Fruit fly (Drosophila melanogaster) whole organism, pupa: ENCODE measurements around the gene CG10973.

Source experiments
- CG10348 ChIP-seq: fragments of 200-800 bp; sonication (Bioruptor generic); IDR thresholded peaks from 2 replicates; pipeline ENCODE4 v1.3.6; 2022; ENCODE audit warnings: missing biosample characterization, missing genetic modification characterization
- CG12605 ChIP-seq: fragments of 200-800 bp; sonication (Bioruptor generic); IDR thresholded peaks from 2 replicates; pipeline ENCODE4 v1.3.6; 2022; ENCODE audit warnings: missing biosample characterization, missing genetic modification characterization
- CG13204 ChIP-seq: fragments of 200-800 bp; sonication (Bioruptor generic); optimal IDR thresholded peaks from 2 replicates; lab custom pipeline; 2018; ENCODE audit warnings: missing biosample characterization, mild to moderate bottlenecking, missing genetic modification characterization, moderate library complexity
- CG14655 ChIP-seq: fragments of 200-800 bp; sonication (Bioruptor generic); optimal IDR thresholded peaks from 3 replicates; lab custom pipeline; 2017; ENCODE audit warnings: mild to moderate bottlenecking, missing biosample characterization, missing genetic modification reagents, missing genetic modification characterization
- CG15710 ChIP-seq: fragments of 200-800 bp; sonication (Bioruptor generic); optimal IDR thresholded peaks from 2 replicates; lab custom pipeline; 2018; ENCODE audit warnings: missing biosample characterization, mild to moderate bottlenecking, missing genetic modification characterization, moderate library complexity
- CG17806 ChIP-seq: fragments of 200-800 bp; sonication (Bioruptor generic); optimal IDR thresholded peaks from 2 replicates; lab custom pipeline; 2018; ENCODE audit warnings: missing biosample characterization, mild to moderate bottlenecking, missing genetic modification characterization, moderate library complexity
- CG32121 ChIP-seq: fragments of 200-800 bp; sonication (Bioruptor generic); IDR thresholded peaks from 2 replicates; pipeline ENCODE4 v1.3.6; 2022; ENCODE audit warnings: missing biosample characterization, missing genetic modification characterization
- CG34367 ChIP-seq: fragments of 200-800 bp; sonication (Bioruptor generic); optimal IDR thresholded peaks from 2 replicates; lab custom pipeline; 2018; ENCODE audit warnings: missing biosample characterization, mild to moderate bottlenecking, missing genetic modification characterization
- CG4496 ChIP-seq: fragments of 200-800 bp; sonication (Bioruptor generic); IDR thresholded peaks from 3 replicates; pipeline ENCODE4 v1.3.6; 2022; ENCODE audit warnings: missing biosample characterization, missing genetic modification characterization
- CG8159 ChIP-seq: fragments of 200-800 bp; sonication (Bioruptor generic); optimal IDR thresholded peaks from 3 replicates; lab custom pipeline; 2018; ENCODE audit warnings: missing biosample characterization, mild to moderate bottlenecking, missing genetic modification characterization, moderate library complexity
- CG8301 ChIP-seq: fragments of 200-800 bp; sonication (Bioruptor generic); optimal IDR thresholded peaks from 2 replicates; lab custom pipeline; 2018; ENCODE audit warnings: missing biosample characterization, mild to moderate bottlenecking, missing genetic modification characterization
- CG9948 ChIP-seq: fragments of 200-800 bp; sonication (Bioruptor generic); optimal IDR thresholded peaks from 2 replicates; lab custom pipeline; 2018; ENCODE audit warnings: missing biosample characterization, mild to moderate bottlenecking, missing genetic modification characterization, moderate library complexity
- D1 ChIP-seq: fragments of 200-800 bp; sonication (Bioruptor generic); optimal IDR thresholded peaks from 2 replicates; lab custom pipeline; 2018; ENCODE audit warnings: missing biosample characterization, mild to moderate bottlenecking, missing genetic modification characterization, moderate library complexity
- EcR ChIP-seq: fragments of 200-800 bp; sonication (Bioruptor generic); optimal IDR thresholded peaks from 3 replicates; lab custom pipeline; 2019; ENCODE audit warnings: missing biosample characterization, missing genetic modification characterization, mild to moderate bottlenecking, moderate library complexity, missing genetic modification reagents
- Ets98B ChIP-seq: fragments of 200-800 bp; sonication (Bioruptor generic); IDR thresholded peaks from 2 replicates; pipeline ENCODE4 v1.3.6; 2022; ENCODE audit warnings: missing biosample characterization, missing genetic modification characterization
- Pif1A ChIP-seq: fragments of 200-800 bp; sonication (Bioruptor generic); optimal IDR thresholded peaks from 3 replicates; lab custom pipeline; 2016; ENCODE audit warnings: missing biosample characterization, missing genetic modification characterization
- Pif1B ChIP-seq: fragments of 200-800 bp; sonication (Bioruptor generic); optimal IDR thresholded peaks from 3 replicates; lab custom pipeline; 2016; ENCODE audit warnings: missing biosample characterization, missing genetic modification characterization
- Snoo ChIP-seq: fragments of 200-800 bp; sonication (Bioruptor generic); optimal IDR thresholded peaks from 3 replicates; lab custom pipeline; 2017; ENCODE audit warnings: missing biosample characterization, mild to moderate bottlenecking, missing genetic modification characterization, inconsistent platforms
- fd96Ca ChIP-seq: fragments of 200-800 bp; sonication (Bioruptor generic); IDR thresholded peaks from 3 replicates; pipeline ENCODE4 v1.3.6; 2022; ENCODE audit warnings: missing biosample characterization, missing genetic modification characterization
- gl ChIP-seq: fragments of 200-800 bp; sonication (Bioruptor generic); optimal IDR thresholded peaks from 2 replicates; lab custom pipeline; 2018; ENCODE audit warnings: missing biosample characterization, mild to moderate bottlenecking, missing genetic modification characterization
- rn ChIP-seq: fragments of 200-800 bp; sonication (Bioruptor generic); IDR thresholded peaks from 2 replicates; pipeline ENCODE4 v1.3.6; 2022; ENCODE audit warnings: missing biosample characterization, missing genetic modification characterization

The CG10973 gene

dm6 chr3L:12741608-12742007 lies 13.0 kb downstream of the CG10973 start, which contains the start of gene CG32112:
Gene CG32112, plus strand, starts transcription at chr3L:12741718.
- TF ChIP-seq CG15710 (tag; lab: Kevin White, UChicago), result no peak
- no peak for TF ChIP-seq CG12605 (GFP tag; lab: Robert Waterston, UW)
- TF ChIP-seq Pif1B, result no peak
- TF ChIP-seq CG17806, result no peak
- TF ChIP-seq D1 (tag; lab: Kevin White, UChicago), result peak; percentile 38

dm6 chr3L:12735707-12736106 lies 18.9 kb downstream of the CG10973 start:
- TF ChIP-seq CG12605 (GFP tag; lab: Robert Waterston, UW) (no peak), CG14655 (GFP tag; lab: Kevin White, UChicago) (no peak), gl (tag; lab: Kevin White, UChicago) (no peak), CG17806 (no peak), fd96Ca (GFP tag; lab: Robert Waterston, UW) (no peak), CG13204 (no peak), CG8301 (tag; lab: Kevin White, UChicago) (no peak), D1 (tag; lab: Kevin White, UChicago) (no peak), CG34367 (tag; lab: Kevin White, UChicago) (no peak)

- TF ChIP-seq CG10348 (GFP tag; lab: Robert Waterston, UW) (no peak), Snoo (tag; lab: Kevin White, UChicago) (no peak), CG8301 (tag; lab: Kevin White, UChicago) (no peak), CG17806 (no peak), Pif1A (GFP tag; lab: Kevin White, UChicago) (no peak), CG13204 (no peak), rn (no peak), Ets98B (GFP tag; lab: Robert Waterston, UW) (no peak), gl (tag; lab: Kevin White, UChicago) (no peak), CG9948 (no peak), fd96Ca (GFP tag; lab: Robert Waterston, UW) (no peak), CG4496 (GFP tag; lab: Robert Waterston, UW) (no peak), CG15710 (tag; lab: Kevin White, UChicago) (no peak), CG32121 (GFP tag; lab: Robert Waterston, UW) (no peak), CG8159 (no peak)
These were observed 20.0 kb downstream of the CG10973 start, which contains the start of the genes SmD1 and Ptp69D for dm6 chr3L:12734550-12735012. Gene SmD1, minus strand, starts transcription at chr3L:12734611. Gene Ptp69D, plus strand, starts transcription at chr3L:12734945.

- TF ChIP-seq CG12605 (GFP tag; lab: Robert Waterston, UW) (no peak), gl (tag; lab: Kevin White, UChicago) (no peak), CG4496 (GFP tag; lab: Robert Waterston, UW) (no peak), CG8159 (no peak), Ets98B (GFP tag; lab: Robert Waterston, UW) (no peak), Snoo (tag; lab: Kevin White, UChicago) (no peak), fd96Ca (GFP tag; lab: Robert Waterston, UW) (no peak), CG17806 (no peak), CG10348 (GFP tag; lab: Robert Waterston, UW) (no peak), CG13204 (no peak), CG9948 (no peak), CG15710 (tag; lab: Kevin White, UChicago) (no peak)
These were observed 21.8 kb downstream of the CG10973 start for dm6 chr3L:12732742-12733141.

dm6 chr3L:12729601-12730000 lies 25.0 kb downstream of the CG10973 start:
- no peak for TF ChIP-seq CG14655 (GFP tag; lab: Kevin White, UChicago)
- TF ChIP-seq CG32121 (GFP tag; lab: Robert Waterston, UW), result no peak
- no peak for TF ChIP-seq CG9948
- TF ChIP-seq CG13204, result no peak
- TF ChIP-seq, all 21 proteins: peak for 0

dm6 chr3L:12727212-12727611 lies 27.4 kb downstream of the CG10973 start:
- no peak for TF ChIP-seq CG4496 (GFP tag; lab: Robert Waterston, UW)
- no peak for TF ChIP-seq rn
- TF ChIP-seq D1 (tag; lab: Kevin White, UChicago), result no peak
- no peak for TF ChIP-seq CG8159
- TF ChIP-seq fd96Ca (GFP tag; lab: Robert Waterston, UW), result no peak
- TF ChIP-seq CG34367 (tag; lab: Kevin White, UChicago), result no peak
- no peak for TF ChIP-seq CG17806
- no peak for TF ChIP-seq CG32121 (GFP tag; lab: Robert Waterston, UW)
- no peak for TF ChIP-seq Snoo (tag; lab: Kevin White, UChicago)
- TF ChIP-seq CG14655 (GFP tag; lab: Kevin White, UChicago), result no peak
- TF ChIP-seq CG15710 (tag; lab: Kevin White, UChicago), result no peak
- no peak for TF ChIP-seq gl (tag; lab: Kevin White, UChicago)
- no peak for TF ChIP-seq CG10348 (GFP tag; lab: Robert Waterston, UW)
- no peak for TF ChIP-seq EcR (GFP tag; lab: Kevin White, UChicago)
- no peak for TF ChIP-seq Pif1B
- TF ChIP-seq CG12605 (GFP tag; lab: Robert Waterston, UW), result no peak
- TF ChIP-seq Ets98B (GFP tag; lab: Robert Waterston, UW), result no peak
- TF ChIP-seq CG8301 (tag; lab: Kevin White, UChicago), result no peak

dm6 chr3L:12725749-12726148 lies 28.8 kb downstream of the CG10973 start:
- TF ChIP-seq CG8159 (peak; percentile 49), CG34367 (tag; lab: Kevin White, UChicago) (peak; percentile 25), CG14655 (GFP tag; lab: Kevin White, UChicago) (peak; percentile 59), CG13204 (no peak), Snoo (tag; lab: Kevin White, UChicago) (peak; percentile 34), rn (no peak), Pif1B (no peak), CG32121 (GFP tag; lab: Robert Waterston, UW) (no peak), CG4496 (GFP tag; lab: Robert Waterston, UW) (no peak; the same call in 2 of the 3 replicates), fd96Ca (GFP tag; lab: Robert Waterston, UW) (no peak), Ets98B (GFP tag; lab: Robert Waterston, UW) (no peak), EcR (GFP tag; lab: Kevin White, UChicago) (no peak), D1 (tag; lab: Kevin White, UChicago) (no peak), gl (tag; lab: Kevin White, UChicago) (peak; percentile 2), CG15710 (tag; lab: Kevin White, UChicago) (peak; percentile 39), CG10348 (GFP tag; lab: Robert Waterston, UW) (no peak), CG17806 (peak; percentile 41), CG8301 (tag; lab: Kevin White, UChicago) (peak; percentile 19), CG12605 (GFP tag; lab: Robert Waterston, UW) (no peak), Pif1A (GFP tag; lab: Kevin White, UChicago) (no peak), CG9948 (peak; percentile 30)
